Worm (Caenorhabditis elegans): Measurements from ENCODE around the gene srh-8.

The srh-8 gene

ce11 chrV:4021776-4022175 lies 16.5 kb downstream of the srh-8 start, which contains the start of gene K09D9.14:
Gene K09D9.14 (minus strand): TSS chrV:4021876.
- no peak for TF ChIP-seq unc-42 (tag; optimal IDR thresholded peaks at IDR 0.05)
- no peak for TF ChIP-seq T23F11.4 (GFP tag; optimal IDR thresholded peaks at IDR 0.05)
- TF ChIP-seq ceh-9 (tag; optimal IDR thresholded peaks at IDR 0.05) = no peak
- TF ChIP-seq sox-4 (tag; optimal IDR thresholded peaks at IDR 0.05) = no peak
- no peak for TF ChIP-seq mec-3 (tag; optimal IDR thresholded peaks at IDR 0.05; ENCODE audit: borderline replicate concordance)
- no peak for TF ChIP-seq ceh-48 (tag; optimal IDR thresholded peaks at IDR 0.05)
- no peak for TF ChIP-seq syd-9 (tag; optimal IDR thresholded peaks at IDR 0.05)
- no peak for TF ChIP-seq ceh-14 (tag; optimal IDR thresholded peaks at IDR 0.05)
- no peak for TF ChIP-seq pqm-1 (tag; optimal IDR thresholded peaks at IDR 0.05)
- TF ChIP-seq ceh-45 (GFP tag; IDR thresholded peaks at IDR 0.05) = no peak
- no peak for TF ChIP-seq lim-6 (tag; optimal IDR thresholded peaks at IDR 0.05)
- no peak for TF ChIP-seq che-1 (tag; optimal IDR thresholded peaks at IDR 0.05)
- TF ChIP-seq hlh-6 (tag; optimal IDR thresholded peaks at IDR 0.05) = no peak
- no peak for TF ChIP-seq unc-86 (tag; optimal IDR thresholded peaks at IDR 0.05)
- no peak for TF ChIP-seq ttx-3 (tag; optimal IDR thresholded peaks at IDR 0.05)
- TF ChIP-seq fkh-6 (tag; optimal IDR thresholded peaks at IDR 0.05) = no peak
- TF ChIP-seq pha-4 (tag; optimal IDR thresholded peaks at IDR 0.05) = no peak
- TF ChIP-seq ztf-16 (tag; optimal IDR thresholded peaks at IDR 0.05) = no peak
- TF ChIP-seq ceh-24 (tag; optimal IDR thresholded peaks at IDR 0.05) = no peak
- no peak for TF ChIP-seq pax-1 (tag; optimal IDR thresholded peaks at IDR 0.05)

- TF ChIP-seq ceh-9 (tag; optimal IDR thresholded peaks at IDR 0.05) (no peak), hlh-30 (tag; optimal IDR thresholded peaks at IDR 0.05; ENCODE audit: insufficient read depth) (no peak), dve-1 (tag; optimal IDR thresholded peaks at IDR 0.05) (no peak), elt-2 (tag; optimal IDR thresholded peaks at IDR 0.05) (no peak), fax-1 (tag; optimal IDR thresholded peaks at IDR 0.05) (no peak), dmd-4 (tag; optimal IDR thresholded peaks at IDR 0.05; ENCODE audit: borderline replicate concordance) (no peak), ceh-2 (tag; optimal IDR thresholded peaks at IDR 0.05) (no peak), K02D7.2 (tag; optimal IDR thresholded peaks at IDR 0.05) (no peak), mec-3 (tag; optimal IDR thresholded peaks at IDR 0.05; ENCODE audit: borderline replicate concordance) (no peak), pat-9 (tag; optimal IDR thresholded peaks at IDR 0.05) (no peak), sdc-2 (tag; optimal IDR thresholded peaks at IDR 0.05) (no peak), ets-4 (tag; optimal IDR thresholded peaks at IDR 0.05) (no peak), che-1 (tag; optimal IDR thresholded peaks at IDR 0.05) (no peak), Y22D7AL.16 (tag; optimal IDR thresholded peaks at IDR 0.05) (no peak), ceh-30 (tag; optimal IDR thresholded peaks at IDR 0.05) (no peak), rnt-1 (tag; optimal IDR thresholded peaks at IDR 0.05) (no peak), unc-55 (GFP tag; optimal IDR thresholded peaks at IDR 0.05) (no peak), tbx-7 (tag; optimal IDR thresholded peaks at IDR 0.05) (no peak)
Observed at ce11 chrV:4022309-4022708, 17.0 kb downstream of the srh-8 start, which contains the start of gene cyp-35A3. Gene cyp-35A3 (plus strand): TSS chrV:4022609.

ce11 chrV:4024777-4025176 lies 19.5 kb downstream of the srh-8 start, which contains the start of gene K09D9.1:
Gene K09D9.1 (plus strand): TSS chrV:4025047.
- TF ChIP-seq ceh-9 (tag; optimal IDR thresholded peaks at IDR 0.05) = no peak
- no peak for TF ChIP-seq pag-3 (tag; optimal IDR thresholded peaks at IDR 0.05; ENCODE audit: borderline replicate concordance)
- TF ChIP-seq pros-1 (tag; optimal IDR thresholded peaks at IDR 0.05) = no peak
- TF ChIP-seq npax-4 (tag; optimal IDR thresholded peaks at IDR 0.05) = no peak
- TF ChIP-seq hlh-15 (tag; optimal IDR thresholded peaks at IDR 0.05) = no peak
- TF ChIP-seq che-1 (tag; optimal IDR thresholded peaks at IDR 0.05) = no peak
- no peak for TF ChIP-seq hlh-8 (tag; optimal IDR thresholded peaks at IDR 0.05)
- TF ChIP-seq lin-11 (tag; optimal IDR thresholded peaks at IDR 0.05) = no peak
- no peak for TF ChIP-seq ztf-16 (tag; optimal IDR thresholded peaks at IDR 0.05)
- no peak for TF ChIP-seq fkh-10 (GFP tag; optimal IDR thresholded peaks at IDR 0.05)
- no peak for TF ChIP-seq odd-2 (tag; optimal IDR thresholded peaks at IDR 0.05)
- no peak for TF ChIP-seq Y22D7AL.16 (tag; optimal IDR thresholded peaks at IDR 0.05)
- no peak for TF ChIP-seq hlh-6 (tag; optimal IDR thresholded peaks at IDR 0.05)

All from whole organism, late embryonic.